Worm (Caenorhabditis elegans): ENCODE data around the gene Y69E1A.4.

The Y69E1A.4 gene

DNA sequence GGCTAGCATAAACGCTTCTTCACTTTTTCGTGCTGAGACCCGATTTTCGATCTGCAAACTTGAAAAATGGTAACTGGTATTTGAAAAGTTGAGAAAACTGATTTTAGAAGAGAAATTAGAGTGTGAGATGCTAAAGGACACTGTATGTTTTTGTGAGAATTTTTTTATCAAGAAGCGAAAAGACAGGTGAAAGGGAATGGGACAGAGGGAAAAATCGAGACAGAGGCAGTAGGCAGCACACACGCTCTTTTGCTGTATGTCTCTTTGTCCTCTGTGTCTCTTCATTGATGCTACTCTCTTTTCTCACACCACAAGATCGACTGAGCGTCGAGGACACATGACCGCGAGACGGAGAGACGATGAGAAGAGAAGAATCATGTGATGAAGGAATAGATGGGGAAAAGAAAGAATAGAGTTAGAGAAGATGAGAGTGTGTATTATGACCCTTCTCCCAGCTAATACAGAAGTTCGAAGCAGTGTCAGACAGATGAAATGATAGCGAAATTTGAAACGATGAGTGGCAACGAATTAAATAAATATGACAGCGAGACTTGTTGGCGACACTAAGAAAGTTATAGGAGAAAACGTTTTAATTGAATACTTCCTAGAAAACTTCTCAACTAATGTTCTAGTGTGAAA lies 19.1 kb upstream of the Y69E1A.4 start, which contains the start of gene lgg-2:
Gene lgg-2 (minus strand): TSS at position 51 of the 639 bp plus-strand sequence.
- TF ChIP-seq aly-2 (tag; optimal IDR thresholded peaks at IDR 0.05) (no peak), nhr-12 (tag; optimal IDR thresholded peaks at IDR 0.05) (no peak), nhr-43 (tag; optimal IDR thresholded peaks at IDR 0.05; ENCODE audit: poor library complexity, severe bottlenecking) (peak; percentile 95), egl-5 (tag; optimal IDR thresholded peaks at IDR 0.05) (peak; percentile 74), fkh-2 (tag; optimal IDR thresholded peaks at IDR 0.05) (no peak), nhr-76 (tag; optimal IDR thresholded peaks at IDR 0.05) (no peak), jun-1 (tag; optimal IDR thresholded peaks at IDR 0.05) (peak; percentile 95), pqm-1 (tag; optimal IDR thresholded peaks at IDR 0.05) (peak; percentile 93), nhr-77 (tag; optimal IDR thresholded peaks at IDR 0.05) (no peak), ceh-16 (tag; optimal IDR thresholded peaks at IDR 0.05) (no peak), sea-2 (GFP tag; optimal IDR thresholded peaks at IDR 0.05) (no peak), elt-3 (tag; optimal IDR thresholded peaks at IDR 0.05) (peak in 2 of 3 experiments; percentile 33 to 49), skn-1 (tag; optimal IDR thresholded peaks at IDR 0.05) (peak; percentile 30), lsy-12 (tag; optimal IDR thresholded peaks at IDR 0.05) (peak; percentile 94), tbx-2 (tag; optimal IDR thresholded peaks at IDR 0.05) (peak; percentile 88), nhr-25 (tag; optimal IDR thresholded peaks at IDR 0.05) (peak; percentile 98), hmg-11 (tag; optimal IDR thresholded peaks at IDR 0.05) (peak; percentile 78), lin-15B (tag; optimal IDR thresholded peaks at IDR 0.05) (peak; percentile 82), nhr-23 (tag; optimal IDR thresholded peaks at IDR 0.05) (peak; percentile 99), nhr-28 (tag; optimal IDR thresholded peaks at IDR 0.05) (no peak), unc-39 (tag; optimal IDR thresholded peaks at IDR 0.05) (no peak), R02D3.7 (tag; optimal IDR thresholded peaks at IDR 0.05) (peak; percentile 75), ztf-11 (tag; optimal IDR thresholded peaks at IDR 0.05) (no peak), egl-27 (tag; optimal IDR thresholded peaks at IDR 0.05) (peak; percentile 87), pha-4 (tag; optimal IDR thresholded peaks at IDR 0.05) (peak; percentile 95), ztf-4 (tag; optimal IDR thresholded peaks at IDR 0.05) (peak; percentile 93), zag-1 (tag; optimal IDR thresholded peaks at IDR 0.05) (no peak), lin-39 (tag; optimal IDR thresholded peaks at IDR 0.05) (peak; percentile 67), fos-1 (tag; optimal IDR thresholded peaks at IDR 0.05) (peak; percentile 79), daf-12 (tag; optimal IDR thresholded peaks at IDR 0.05) (no peak), ama-1 (optimal IDR thresholded peaks at IDR 0.05) (peak; percentile 73), ceh-28 (tag; optimal IDR thresholded peaks at IDR 0.05) (peak; percentile 93), ceh-82 (tag; optimal IDR thresholded peaks at IDR 0.05) (peak; percentile 63), snpc-4 (tag; optimal IDR thresholded peaks at IDR 0.05) (peak; percentile 78), mml-1 (tag; optimal IDR thresholded peaks at IDR 0.05) (peak; percentile 30), elt-1 (tag; optimal IDR thresholded peaks at IDR 0.05) (peak; percentile 88), unc-62 (GFP tag; optimal IDR thresholded peaks at IDR 0.05) (peak; percentile 94), nhr-237 (tag; optimal IDR thresholded peaks at IDR 0.05) (no peak), nfya-1 (tag; optimal IDR thresholded peaks at IDR 0.05; ENCODE audit: insufficient read depth) (peak; percentile 92), nhr-11 (tag; optimal IDR thresholded peaks at IDR 0.05) (peak; percentile 90), nhr-67 (tag; optimal IDR thresholded peaks at IDR 0.05) (no peak), elt-2 (tag; optimal IDR thresholded peaks at IDR 0.05) (peak; percentile 92), ZK546.5 (tag; optimal IDR thresholded peaks at IDR 0.05) (no peak), eor-1 (tag; optimal IDR thresholded peaks at IDR 0.05) (peak in 1 of 2 experiments; percentile 63), fkh-10 (GFP tag; optimal IDR thresholded peaks at IDR 0.05) (peak; percentile 44), mdl-1 (tag; optimal IDR thresholded peaks at IDR 0.05) (peak; percentile 90), ceh-9 (tag; optimal IDR thresholded peaks at IDR 0.05) (no peak)
